Fruit fly (Drosophila melanogaster) whole organism, embryonic: Measurements from ENCODE around the gene CG11882.

Source experiments
- Atf6 ChIP-seq: fragments of 200-800 bp; sonication (Bioruptor generic); IDR thresholded peaks from 2 replicates; pipeline ENCODE4 v1.3.6; 2022; ENCODE audit warnings: missing biosample characterization, missing genetic modification characterization
- CG10209 ChIP-seq: fragments of 200-800 bp; sonication (Bioruptor generic); optimal IDR thresholded peaks from 3 replicates; lab custom pipeline; 2017; ENCODE audit warnings: missing biosample characterization, mild to moderate bottlenecking, missing genetic modification characterization, missing genetic modification reagents
- CG10321 ChIP-seq: fragments of 200-800 bp; sonication (Bioruptor generic); IDR thresholded peaks from 2 replicates; pipeline ENCODE4 v1.3.6; 2022; ENCODE audit warnings: missing biosample characterization, missing genetic modification characterization
- CG11247 ChIP-seq: fragments of 200-800 bp; sonication (Bioruptor generic); IDR thresholded peaks from 2 replicates; pipeline ENCODE4 v1.3.6; 2022; ENCODE audit warnings: missing biosample characterization, missing genetic modification characterization
- CG11696 ChIP-seq: fragments of 200-800 bp; sonication (Bioruptor generic); IDR thresholded peaks from 2 replicates; pipeline ENCODE4 v1.3.6; 2022; ENCODE audit warnings: missing biosample characterization, missing genetic modification characterization
- CG11723 ChIP-seq: fragments of 200-800 bp; sonication (Bioruptor generic); optimal IDR thresholded peaks from 2 replicates; lab custom pipeline; 2017; ENCODE audit warnings: missing biosample characterization, mild to moderate bottlenecking, missing genetic modification characterization
- CG16815 ChIP-seq: fragments of 200-800 bp; sonication (Bioruptor generic); optimal IDR thresholded peaks from 3 replicates; lab custom pipeline; 2017; ENCODE audit warnings: missing biosample characterization, mild to moderate bottlenecking, missing genetic modification characterization
- CG30431 ChIP-seq: fragments of 200-800 bp; sonication (Bioruptor generic); optimal IDR thresholded peaks from 2 replicates; lab custom pipeline; 2017; ENCODE audit warnings: missing biosample characterization, missing genetic modification characterization
- CG3065 ChIP-seq: fragments of 200-800 bp; sonication (Bioruptor generic); optimal IDR thresholded peaks from 2 replicates; lab custom pipeline; 2016; ENCODE audit warnings: missing biosample characterization, missing genetic modification characterization
- CG33213 ChIP-seq: fragments of 200-800 bp; sonication (Bioruptor generic); optimal IDR thresholded peaks from 3 replicates; lab custom pipeline; 2016; ENCODE audit warnings: missing biosample characterization, missing genetic modification characterization
- CG43689 ChIP-seq: fragments of 200-800 bp; sonication (Bioruptor generic); IDR thresholded peaks from 2 replicates; pipeline ENCODE4 v1.3.6; 2022; ENCODE audit warnings: missing biosample characterization, missing genetic modification characterization
- CG4404 ChIP-seq: fragments of 200-800 bp; sonication (Bioruptor generic); IDR thresholded peaks from 2 replicates; pipeline ENCODE4 v1.3.6; 2022; ENCODE audit warnings: missing biosample characterization, missing genetic modification characterization
- CG4707 ChIP-seq: fragments of 200-800 bp; sonication (Bioruptor generic); optimal IDR thresholded peaks from 2 replicates; lab custom pipeline; 2018; ENCODE audit warnings: missing biosample characterization, mild to moderate bottlenecking, missing genetic modification characterization, moderate library complexity
- CG4730 ChIP-seq: fragments of 200-800 bp; sonication (Bioruptor generic); IDR thresholded peaks from 2 replicates; pipeline ENCODE4 v1.3.6; 2022; ENCODE audit warnings: missing biosample characterization, missing genetic modification characterization
- CG6854 ChIP-seq: fragments of 200-800 bp; sonication (Bioruptor generic); optimal IDR thresholded peaks from 3 replicates; lab custom pipeline; 2017; ENCODE audit warnings: missing biosample characterization, mild to moderate bottlenecking, missing genetic modification characterization
- CG7357 ChIP-seq: fragments of 200-800 bp; sonication (Bioruptor generic); IDR thresholded peaks from 3 replicates; pipeline ENCODE4 v1.3.6; 2022; ENCODE audit warnings: missing biosample characterization, missing genetic modification characterization
- CG7839 ChIP-seq: fragments of 200-800 bp; sonication (Bioruptor generic); optimal IDR thresholded peaks from 3 replicates; lab custom pipeline; 2018; ENCODE audit warnings: missing biosample characterization, mild to moderate bottlenecking, missing genetic modification characterization, moderate library complexity
- CG8944 ChIP-seq: fragments of 200-800 bp; sonication (Bioruptor generic); optimal IDR thresholded peaks from 3 replicates; lab custom pipeline; 2016; ENCODE audit warnings: missing biosample characterization, missing genetic modification characterization
- CG9817 ChIP-seq: fragments of 200-800 bp; sonication (Bioruptor generic); optimal IDR thresholded peaks from 2 replicates; lab custom pipeline; 2018; ENCODE audit warnings: missing biosample characterization, mild to moderate bottlenecking, missing genetic modification characterization, moderate library complexity
- Chrac-16 ChIP-seq: fragments of 200-800 bp; sonication (Bioruptor generic); optimal IDR thresholded peaks from 3 replicates; lab custom pipeline; 2016; ENCODE audit warnings: missing biosample characterization, missing genetic modification characterization
- Dfd ChIP-seq, 2 experiments: fragments of >200 bp; optimal IDR thresholded peaks; 2 replicates each; lab custom pipeline; 2017; ENCODE audit warnings: missing biosample characterization in 2 of 2, missing genetic modification characterization in 2 of 2
- Doc2 ChIP-seq: fragments of 200-800 bp; sonication (Bioruptor generic); IDR thresholded peaks from 2 replicates; pipeline ENCODE4 v1.3.6; 2022; ENCODE audit warnings: missing biosample characterization, missing genetic modification characterization
- Hr78 ChIP-seq, 2 experiments: fragments of 200-800 bp in 1 of 2; fragments of >200 bp in 1 of 2; sonication (Bioruptor generic) in 1 of 2; optimal IDR thresholded peaks; 2 replicates each; lab custom pipeline; 2017 to 2019; ENCODE audit warnings: missing biosample characterization in 2 of 2, missing genetic modification characterization in 2 of 2, mild to moderate bottlenecking in 1 of 2, moderate library complexity in 1 of 2
- MESR4 ChIP-seq: fragments of 200-800 bp; sonication (Bioruptor generic); optimal IDR thresholded peaks from 2 replicates; lab custom pipeline; 2018; ENCODE audit warnings: missing biosample characterization, mild to moderate bottlenecking, missing genetic modification characterization, moderate library complexity
- NC2β ChIP-seq: fragments of 200-800 bp; sonication (Bioruptor generic); optimal IDR thresholded peaks from 2 replicates; lab custom pipeline; 2016; ENCODE audit warnings: missing biosample characterization, missing genetic modification characterization
- Nf-YC ChIP-seq: fragments of 200-800 bp; optimal IDR thresholded peaks from 3 replicates; lab custom pipeline; 2019; ENCODE audit warnings: missing biosample characterization, mild to moderate bottlenecking, missing genetic modification characterization, moderate library complexity
- Poxn ChIP-seq: fragments of 200-800 bp; sonication (Bioruptor generic); IDR thresholded peaks from 2 replicates; pipeline ENCODE4 v1.3.6; 2022; ENCODE audit warnings: missing biosample characterization, missing genetic modification characterization
- Rx ChIP-seq: fragments of 200-800 bp; sonication (Bioruptor generic); IDR thresholded peaks from 2 replicates; pipeline ENCODE4 v1.3.6; 2022; ENCODE audit warnings: missing biosample characterization, missing genetic modification characterization
- Scr ChIP-seq: fragments of 200-800 bp; sonication (Bioruptor generic); IDR thresholded peaks from 2 replicates; pipeline ENCODE4 v1.3.6; 2022; ENCODE audit warnings: missing biosample characterization, missing genetic modification characterization; ENCODE audit not compliant: partially characterized antibody
- Sry-β ChIP-seq: fragments of 200-800 bp; sonication (Bioruptor generic); optimal IDR thresholded peaks from 2 replicates; lab custom pipeline; 2018; ENCODE audit warnings: missing biosample characterization, mild to moderate bottlenecking, missing genetic modification characterization, moderate library complexity
- YL-1 ChIP-seq: fragments of 200-800 bp; sonication (Bioruptor generic); optimal IDR thresholded peaks from 3 replicates; lab custom pipeline; 2017; ENCODE audit warnings: missing biosample characterization, mild to moderate bottlenecking, missing genetic modification characterization
- ab ChIP-seq: fragments of 200-800 bp; sonication (Bioruptor generic); optimal IDR thresholded peaks from 2 replicates; lab custom pipeline; 2016; ENCODE audit warnings: missing biosample characterization, missing genetic modification characterization
- bab2 ChIP-seq: fragments of 200-800 bp; sonication (Bioruptor generic); optimal IDR thresholded peaks from 2 replicates; lab custom pipeline; 2016; ENCODE audit warnings: missing biosample characterization, missing genetic modification characterization
- cad ChIP-seq: fragments of >200 bp; optimal IDR thresholded peaks from 2 replicates; lab custom pipeline; 2017; ENCODE audit warnings: missing biosample characterization, missing genetic modification characterization
- cato ChIP-seq: fragments of 200-800 bp; sonication (Bioruptor generic); optimal IDR thresholded peaks from 2 replicates; lab custom pipeline; 2016; ENCODE audit warnings: missing biosample characterization, missing genetic modification characterization, borderline replicate concordance
- cg ChIP-seq: fragments of 200-800 bp; sonication (Bioruptor generic); optimal IDR thresholded peaks from 3 replicates; lab custom pipeline; 2019; ENCODE audit warnings: missing biosample characterization, mild to moderate bottlenecking, missing genetic modification characterization, moderate library complexity
- chinmo ChIP-seq: fragments of 200-800 bp; sonication (Bioruptor generic); IDR thresholded peaks from 4 replicates; pipeline ENCODE4 v1.3.6; 2022; ENCODE audit warnings: missing biosample characterization, missing genetic modification characterization; ENCODE audit not compliant: partially characterized antibody
- crol ChIP-seq: fragments of 200-800 bp; sonication (Bioruptor generic); IDR thresholded peaks from 2 replicates; pipeline ENCODE4 v1.3.6; 2022; ENCODE audit warnings: missing biosample characterization, missing genetic modification characterization
- crp ChIP-seq, 2 experiments: fragments of 200-800 bp; sonication (Bioruptor generic); optimal IDR thresholded peaks; 2 replicates in 1 of 2; 3 replicates in 1 of 2; lab custom pipeline; 2017; ENCODE audit warnings: missing biosample characterization in 2 of 2, missing genetic modification characterization in 2 of 2, mild to moderate bottlenecking in 1 of 2, moderate library complexity in 1 of 2
- disco-r ChIP-seq: fragments of 200-800 bp; sonication (Bioruptor generic); optimal IDR thresholded peaks from 2 replicates; lab custom pipeline; 2016; ENCODE audit warnings: missing biosample characterization, missing genetic modification characterization
- eve ChIP-seq, 2 experiments: fragments of >200 bp; optimal IDR thresholded peaks; 2 replicates each; lab custom pipeline; 2017; ENCODE audit warnings: missing biosample characterization in 2 of 2, missing genetic modification characterization in 2 of 2
- fd3F ChIP-seq: fragments of 200-800 bp; sonication (Bioruptor generic); optimal IDR thresholded peaks from 2 replicates; lab custom pipeline; 2018; ENCODE audit warnings: missing biosample characterization, mild to moderate bottlenecking, missing genetic modification characterization, moderate library complexity
- onecut ChIP-seq: fragments of 200-800 bp; sonication (Bioruptor generic); IDR thresholded peaks from 2 replicates; pipeline ENCODE4 v1.3.6; 2022; ENCODE audit warnings: missing biosample characterization, missing genetic modification characterization
- prd ChIP-seq, 3 experiments: fragments of >200 bp in 2 of 3; fragments of 200-800 bp in 1 of 3; sonication (Bioruptor generic) in 1 of 3; optimal IDR thresholded peaks in 2 of 3; IDR thresholded peaks in 1 of 3; 2 replicates in 2 of 3; 3 replicates in 1 of 3; pipeline versions ENCODE4 v1.3.6 to Lab custom; 2017 to 2022; ENCODE audit warnings: missing biosample characterization in 1 of 3, missing genetic modification characterization in 1 of 3
- repo ChIP-seq: fragments of 200-800 bp; sonication (Bioruptor generic); optimal IDR thresholded peaks from 2 replicates; lab custom pipeline; 2016; ENCODE audit warnings: missing biosample characterization, missing genetic modification characterization
- run ChIP-seq: fragments of 200-800 bp; sonication (Bioruptor generic); optimal IDR thresholded peaks from 3 replicates; lab custom pipeline; 2018; ENCODE audit warnings: missing biosample characterization, mild to moderate bottlenecking, missing genetic modification characterization
- seq ChIP-seq: fragments of 200-800 bp; sonication (Bioruptor generic); IDR thresholded peaks from 2 replicates; pipeline ENCODE4 v1.3.6; 2022; ENCODE audit warnings: missing biosample characterization, missing genetic modification characterization
- ssp ChIP-seq: fragments of 200-800 bp; sonication (Bioruptor generic); IDR thresholded peaks from 2 replicates; pipeline ENCODE4 v1.3.6; 2022; ENCODE audit warnings: missing biosample characterization, missing genetic modification characterization
- stwl ChIP-seq: fragments of 200-800 bp; sonication (Bioruptor generic); optimal IDR thresholded peaks from 3 replicates; lab custom pipeline; 2018; ENCODE audit warnings: missing biosample characterization, mild to moderate bottlenecking, missing genetic modification characterization, moderate library complexity

CG11882 gene

DNA sequence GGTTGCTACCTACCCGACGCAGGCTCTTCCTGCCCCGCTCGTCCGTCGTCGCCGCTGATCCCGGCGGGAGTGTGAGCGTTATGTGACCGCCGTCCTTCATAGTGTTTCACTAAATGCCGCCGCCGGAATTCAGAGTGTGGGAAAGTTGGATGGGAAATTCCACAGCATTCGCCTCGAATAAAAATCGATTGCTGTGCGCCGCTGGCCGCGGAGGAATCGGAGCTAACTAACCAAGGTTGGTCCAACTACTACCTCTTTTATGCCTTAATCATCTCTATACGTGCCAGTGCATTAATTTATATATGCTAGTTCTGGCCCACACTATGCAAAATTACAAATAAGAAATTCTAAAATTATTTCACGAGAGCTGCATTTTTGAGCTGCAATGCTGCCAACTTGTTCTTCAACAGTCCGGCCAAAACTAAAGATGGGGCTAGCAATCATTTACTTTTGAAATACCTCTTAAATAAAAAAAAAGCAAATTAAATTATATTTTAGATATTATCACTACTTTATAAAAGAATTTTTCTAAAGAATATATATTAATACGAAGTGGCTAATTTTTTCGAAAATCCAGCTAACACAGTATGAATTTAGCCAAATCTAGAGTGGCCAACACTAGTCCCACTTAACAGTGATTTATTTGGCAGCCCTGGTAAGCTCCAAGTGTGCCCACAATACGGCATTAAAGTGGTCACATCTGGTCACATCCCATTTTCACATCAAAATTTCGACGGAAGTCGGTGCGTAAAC is 35.4 kb downstream of the CG11882 start, which contains the start of the genes alpha-Man-Ib and Pdhb (continued):
- TF ChIP-seq repo (GFP tag; lab: Kevin White, UChicago) (no peak), CG10321 (GFP tag; lab: Robert Waterston, UW) (no peak), cad (GFP tag; lab: Kevin White, UChicago) (no peak), Scr (GFP tag; lab: Robert Waterston, UW) (peak; percentile 37; the same call in 1 of the 2 replicates), MESR4 (GFP tag; lab: Kevin White, UChicago) (peak; percentile 4), Dfd (GFP tag; optimal IDR thresholded peaks at IDR 0.05; lab: Kevin White, UChicago) (no peak), ab (GFP tag; lab: Kevin White, UChicago) (no peak), seq (GFP tag; lab: Robert Waterston, UW) (peak; percentile 54; the same call in 1 of the 2 replicates), CG3065 (GFP tag; lab: Kevin White, UChicago) (peak; percentile 56), CG16815 (peak; percentile 80), CG33213 (peak; percentile 2), bab2 (GFP tag; lab: Kevin White, UChicago) (peak; percentile 49), NC2β (GFP tag; lab: Kevin White, UChicago) (peak; percentile 19), Chrac-16 (peak; percentile 79), fd3F (GFP tag; lab: Kevin White, UChicago) (peak; percentile 75), Nf-YC (peak; percentile 75), CG11247 (GFP tag; lab: Robert Waterston, UW) (peak; percentile 76), CG4707 (GFP tag; lab: Kevin White, UChicago) (no peak), CG7357 (GFP tag; lab: Robert Waterston, UW) (peak; percentile 75), CG9817 (peak; percentile 91), ssp (GFP tag; lab: Robert Waterston, UW) (peak; percentile 84), Hr78 (GFP tag; optimal IDR thresholded peaks at IDR 0.05; lab: Kevin White, UChicago) (peak in 1 of 2 experiments; percentile 13), CG4730 (GFP tag; lab: Robert Waterston, UW) (peak; percentile 65), crp (GFP tag; optimal IDR thresholded peaks at IDR 0.05; lab: Kevin White, UChicago) (peak in 1 of 2 experiments; percentile 47), CG10209 (peak; percentile 80), stwl (peak; percentile 63), CG7839 (tag; lab: Kevin White, UChicago) (no peak), disco-r (GFP tag; lab: Kevin White, UChicago) (no peak), eve (GFP tag; optimal IDR thresholded peaks at IDR 0.05; lab: Kevin White, UChicago) (no peak), YL-1 (GFP tag; lab: Kevin White, UChicago) (peak; percentile 67), chinmo (0 out of 4 replicates have a peak, but pooled peaks have one; percentile 38), crol (GFP tag; lab: Robert Waterston, UW) (no peak), CG8944 (peak; percentile 45), CG11696 (no peak), CG6854 (GFP tag; lab: Kevin White, UChicago) (no peak), Doc2 (no peak), onecut (GFP tag; lab: Robert Waterston, UW) (peak; percentile 97), Poxn (GFP tag; lab: Robert Waterston, UW) (no peak), CG43689 (GFP tag; lab: Robert Waterston, UW) (no peak), prd (optimal IDR thresholded peaks at IDR 0.05; lab: Kevin White, UChicago) (no peak), prd (GFP tag; IDR thresholded peaks at IDR 0.05; lab: Robert Waterston, UW) (peak; percentile 91), Sry-β (peak; percentile 94), Atf6 (peak; percentile 57; the same call in 1 of the 2 replicates), Rx (GFP tag; lab: Robert Waterston, UW) (peak; percentile 44), cato (GFP tag; lab: Kevin White, UChicago) (peak; percentile 60), CG4404 (GFP tag; lab: Robert Waterston, UW) (peak; percentile 83), run (tag; lab: Kevin White, UChicago) (no peak), CG30431 (GFP tag; lab: Kevin White, UChicago) (peak; percentile 68), cg (GFP tag; lab: Kevin White, UChicago) (no peak), CG11723 (peak; percentile 24)
